Fruit fly (Drosophila melanogaster) whole organism, adult: ENCODE measurements around the gene da.

ENCODE experiments used
- CG11617 ChIP-seq: fragments of 200-800 bp; sonication (Bioruptor generic); optimal IDR thresholded peaks from 2 replicates; lab custom pipeline; 2017; ENCODE audit warnings: mild to moderate bottlenecking, missing biosample characterization, missing genetic modification reagents, missing genetic modification characterization
- CG12768 ChIP-seq: fragments of 200-800 bp; sonication (Bioruptor generic); optimal IDR thresholded peaks from 2 replicates; lab custom pipeline; 2017; ENCODE audit warnings: missing biosample characterization, missing genetic modification characterization, mild to moderate bottlenecking, moderate library complexity, missing genetic modification reagents
- CG14711 ChIP-seq: fragments of 200-800 bp; sonication (Bioruptor generic); optimal IDR thresholded peaks from 2 replicates; lab custom pipeline; 2018; ENCODE audit warnings: missing biosample characterization, mild to moderate bottlenecking, missing genetic modification characterization, moderate library complexity
- CG1620 ChIP-seq: fragments of 200-800 bp; sonication (Bioruptor generic); optimal IDR thresholded peaks from 2 replicates; lab custom pipeline; 2016; ENCODE audit warnings: missing biosample characterization, missing genetic modification characterization
- CG33017 ChIP-seq: fragments of 200-800 bp; sonication (Bioruptor generic); optimal IDR thresholded peaks from 2 replicates; lab custom pipeline; 2018; ENCODE audit warnings: missing biosample characterization, mild to moderate bottlenecking, missing genetic modification characterization, moderate library complexity
- CG5204 ChIP-seq: fragments of 200-800 bp; sonication (Bioruptor generic); optimal IDR thresholded peaks from 2 replicates; lab custom pipeline; 2016; ENCODE audit warnings: missing biosample characterization, missing genetic modification characterization
- CG7045 ChIP-seq: fragments of 200-800 bp; sonication (Bioruptor generic); optimal IDR thresholded peaks from 2 replicates; lab custom pipeline; 2017; ENCODE audit warnings: missing biosample characterization, mild to moderate bottlenecking, missing genetic modification characterization
- CG7101 ChIP-seq: fragments of 200-800 bp; sonication (Bioruptor generic); optimal IDR thresholded peaks from 2 replicates; lab custom pipeline; 2018; ENCODE audit warnings: missing biosample characterization, mild to moderate bottlenecking, missing genetic modification characterization, moderate library complexity
- Clk ChIP-seq: fragments of 200-800 bp; sonication (Bioruptor generic); optimal IDR thresholded peaks from 2 replicates; lab custom pipeline; 2017; ENCODE audit warnings: missing biosample characterization, missing genetic modification characterization
- Crg-1 ChIP-seq: fragments of 200-800 bp; sonication (Bioruptor generic); optimal IDR thresholded peaks from 2 replicates; lab custom pipeline; 2016; ENCODE audit warnings: missing biosample characterization, missing genetic modification characterization
- Hr96 ChIP-seq: fragments of 200-800 bp; sonication (Bioruptor generic); optimal IDR thresholded peaks from 2 replicates; lab custom pipeline; 2016; ENCODE audit warnings: missing biosample characterization, missing genetic modification characterization
- Mnt ChIP-seq: fragments of 200-800 bp; sonication (Bioruptor generic); optimal IDR thresholded peaks from 2 replicates; lab custom pipeline; 2016; ENCODE audit warnings: missing biosample characterization, mild to moderate bottlenecking, missing genetic modification characterization
- cic ChIP-seq: fragments of 200-800 bp; sonication (Bioruptor generic); optimal IDR thresholded peaks from 2 replicates; lab custom pipeline; 2017; ENCODE audit warnings: missing biosample characterization, mild to moderate bottlenecking, missing genetic modification characterization, moderate library complexity
- cnc ChIP-seq, 2 experiments: fragments of >200 bp; optimal IDR thresholded peaks; 2 replicates each; lab custom pipeline; 2017
- kay ChIP-seq: fragments of 200-800 bp; sonication (Bioruptor generic); peaks from one replicate; lab custom pipeline; 2016; ENCODE audit warnings: missing biosample characterization, missing genetic modification characterization, borderline replicate concordance
- ovo ChIP-seq: fragments of 200-800 bp; sonication (Bioruptor generic); optimal IDR thresholded peaks from 2 replicates; lab custom pipeline; 2016; ENCODE audit warnings: missing biosample characterization, missing genetic modification characterization
- pad ChIP-seq: fragments of 200-800 bp; sonication (Bioruptor generic); optimal IDR thresholded peaks from 3 replicates; lab custom pipeline; 2017; ENCODE audit warnings: missing biosample characterization, missing genetic modification characterization, mild to moderate bottlenecking, moderate library complexity, missing genetic modification reagents
- tj ChIP-seq: fragments of 200-800 bp; sonication (Bioruptor generic); optimal IDR thresholded peaks from 3 replicates; lab custom pipeline; 2017; ENCODE audit warnings: missing biosample characterization, mild to moderate bottlenecking, missing genetic modification characterization, moderate library complexity
- toe ChIP-seq: fragments of 200-800 bp; sonication (Bioruptor generic); optimal IDR thresholded peaks from 2 replicates; lab custom pipeline; 2016; ENCODE audit warnings: missing biosample characterization, missing genetic modification characterization

Gene da

DNA sequence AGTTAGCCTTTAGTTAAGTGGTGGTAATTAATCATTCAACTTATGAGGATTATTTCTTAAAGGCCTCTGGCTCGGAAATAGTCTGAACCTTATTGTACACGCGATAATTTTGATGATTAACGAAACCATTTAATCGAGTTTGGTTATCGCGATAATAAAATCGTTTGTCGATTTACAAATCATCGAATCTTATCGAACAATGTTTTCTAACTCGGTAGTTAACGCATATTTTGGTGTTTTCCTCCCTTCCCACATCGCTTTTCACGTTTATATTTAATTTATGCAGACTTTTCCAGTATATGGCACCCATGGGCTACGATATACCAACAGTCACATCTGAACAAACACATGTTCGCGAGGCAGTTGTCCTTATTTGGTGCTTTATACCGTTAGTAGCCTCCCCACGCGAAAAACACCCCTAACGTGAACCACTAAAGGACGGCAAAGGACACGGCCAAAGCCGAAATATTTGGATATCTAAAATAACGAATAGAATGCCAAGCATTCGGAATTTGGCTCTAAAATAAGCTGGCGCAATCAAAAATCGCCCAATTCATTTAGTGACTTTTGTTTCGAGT, 43.8 kb upstream of the da start, which contains the start of gene Frmd5:
Gene Frmd5 (plus strand): TSS at position 414 of the 578 bp plus-strand sequence.
- TF ChIP-seq CG11617 (GFP tag; lab: Kevin White, UChicago) (no peak), ovo (GFP tag; lab: Kevin White, UChicago) (no peak), cic (GFP tag; lab: Kevin White, UChicago) (no peak), Clk (GFP tag; lab: Kevin White, UChicago) (no peak), pad (GFP tag; lab: Kevin White, UChicago) (no peak), Crg-1 (GFP tag; lab: Kevin White, UChicago) (no peak), cnc (optimal IDR thresholded peaks at IDR 0.05; lab: Kevin White, UChicago) (no peak), CG7045 (GFP tag; lab: Kevin White, UChicago) (no peak), kay (GFP tag; lab: Kevin White, UChicago) (no peak), CG5204 (GFP tag; lab: Kevin White, UChicago) (no peak), Mnt (GFP tag; lab: Kevin White, UChicago) (no peak), CG1620 (GFP tag; lab: Kevin White, UChicago) (no peak), tj (GFP tag; lab: Kevin White, UChicago) (no peak)

DNA sequence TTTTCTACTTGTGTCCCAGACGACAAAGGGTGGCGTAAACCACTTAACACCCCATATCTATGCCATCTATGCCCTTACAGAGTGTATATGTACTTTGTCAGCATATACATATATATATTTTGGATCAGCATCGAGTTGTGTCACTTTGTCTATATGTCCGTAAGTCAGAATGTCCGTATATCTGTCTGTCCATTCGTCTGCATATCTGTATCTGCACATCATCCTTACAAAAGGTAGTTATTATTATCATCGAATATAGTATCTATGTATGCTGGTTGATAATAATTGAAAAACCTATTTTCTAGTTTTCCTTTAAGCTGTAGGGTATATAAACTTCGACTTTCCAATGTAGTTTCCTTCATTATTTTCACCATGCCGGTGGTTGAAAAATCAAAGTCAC, 36.8 kb upstream of the da start:
- TF ChIP-seq CG33017 (tag; lab: Kevin White, UChicago) (no peak), CG5204 (GFP tag; lab: Kevin White, UChicago) (no peak), Mnt (GFP tag; lab: Kevin White, UChicago) (no peak), CG7101 (tag; lab: Kevin White, UChicago) (no peak), cic (GFP tag; lab: Kevin White, UChicago) (no peak), tj (GFP tag; lab: Kevin White, UChicago) (no peak), CG7045 (GFP tag; lab: Kevin White, UChicago) (no peak), CG1620 (GFP tag; lab: Kevin White, UChicago) (no peak), kay (GFP tag; lab: Kevin White, UChicago) (no peak), CG14711 (tag; lab: Kevin White, UChicago) (no peak), CG12768 (GFP tag; lab: Kevin White, UChicago) (no peak), CG11617 (GFP tag; lab: Kevin White, UChicago) (no peak), Hr96 (GFP tag; lab: Kevin White, UChicago) (no peak), cnc (optimal IDR thresholded peaks at IDR 0.05; lab: Kevin White, UChicago) (no peak)

DNA sequence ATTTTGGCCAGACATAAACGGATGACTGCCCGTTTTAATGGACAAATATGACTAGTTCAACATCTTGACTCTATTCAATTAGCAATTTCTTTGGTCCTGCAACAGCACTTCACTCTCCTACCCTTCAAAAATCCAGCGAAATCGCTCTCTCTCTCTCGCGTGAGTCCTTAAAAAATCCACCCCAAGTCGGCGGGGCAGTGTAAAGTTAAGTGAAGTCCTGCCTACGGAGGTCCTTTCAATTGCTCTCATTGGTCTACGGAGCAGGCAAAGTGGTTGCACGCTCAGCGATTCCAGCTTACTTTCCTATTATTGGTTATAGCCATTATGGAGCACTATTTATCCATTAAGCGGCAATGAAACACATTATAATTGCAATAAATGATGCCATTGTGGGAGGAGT, 34.0 kb upstream of the da start, which contains the start of gene CG34367:
Gene CG34367 (minus strand): TSS at position 35 of the 400 bp plus-strand sequence.
- TF ChIP-seq CG14711 (tag; lab: Kevin White, UChicago), result no peak
- no peak for TF ChIP-seq CG7101 (tag; lab: Kevin White, UChicago)
- TF ChIP-seq CG33017 (tag; lab: Kevin White, UChicago), result no peak
- TF ChIP-seq ovo (GFP tag; lab: Kevin White, UChicago), result no peak
- no peak for TF ChIP-seq Hr96 (GFP tag; lab: Kevin White, UChicago)
- no peak for TF ChIP-seq cic (GFP tag; lab: Kevin White, UChicago)
- TF ChIP-seq Mnt (GFP tag; lab: Kevin White, UChicago), result no peak

DNA sequence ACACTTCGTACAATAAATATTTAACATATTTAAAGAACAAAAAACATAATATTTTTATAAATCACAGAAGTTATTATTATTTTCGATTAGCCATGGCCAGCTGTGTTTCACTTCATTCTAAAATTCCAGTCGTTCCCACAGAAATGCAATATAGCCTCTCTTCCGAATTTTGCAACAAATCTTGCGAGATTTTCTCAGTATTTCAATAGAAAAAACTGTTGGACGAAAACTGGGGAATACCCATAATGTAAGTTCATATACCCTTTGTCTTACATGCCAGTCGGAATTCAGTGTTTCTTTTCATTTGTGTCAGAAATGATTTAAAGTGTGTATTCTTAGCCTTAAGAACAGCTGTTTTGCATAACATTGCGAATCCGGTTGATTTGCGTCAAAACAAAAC, 31.4 kb upstream of the da start, which contains the start of the genes CtsL4 and ClpP:
Gene CtsL4 (minus strand): TSS at position 90 of the 400 bp plus-strand sequence.
Gene ClpP (plus strand): TSS at position 288 of the 400 bp plus-strand sequence.
- TF ChIP-seq toe (GFP tag; lab: Kevin White, UChicago) (no peak), CG1620 (GFP tag; lab: Kevin White, UChicago) (peak; percentile 6), CG11617 (GFP tag; lab: Kevin White, UChicago) (peak; percentile 35), tj (GFP tag; lab: Kevin White, UChicago) (peak; percentile 72), CG7101 (tag; lab: Kevin White, UChicago) (peak; percentile 36), CG12768 (GFP tag; lab: Kevin White, UChicago) (no peak)

DNA sequence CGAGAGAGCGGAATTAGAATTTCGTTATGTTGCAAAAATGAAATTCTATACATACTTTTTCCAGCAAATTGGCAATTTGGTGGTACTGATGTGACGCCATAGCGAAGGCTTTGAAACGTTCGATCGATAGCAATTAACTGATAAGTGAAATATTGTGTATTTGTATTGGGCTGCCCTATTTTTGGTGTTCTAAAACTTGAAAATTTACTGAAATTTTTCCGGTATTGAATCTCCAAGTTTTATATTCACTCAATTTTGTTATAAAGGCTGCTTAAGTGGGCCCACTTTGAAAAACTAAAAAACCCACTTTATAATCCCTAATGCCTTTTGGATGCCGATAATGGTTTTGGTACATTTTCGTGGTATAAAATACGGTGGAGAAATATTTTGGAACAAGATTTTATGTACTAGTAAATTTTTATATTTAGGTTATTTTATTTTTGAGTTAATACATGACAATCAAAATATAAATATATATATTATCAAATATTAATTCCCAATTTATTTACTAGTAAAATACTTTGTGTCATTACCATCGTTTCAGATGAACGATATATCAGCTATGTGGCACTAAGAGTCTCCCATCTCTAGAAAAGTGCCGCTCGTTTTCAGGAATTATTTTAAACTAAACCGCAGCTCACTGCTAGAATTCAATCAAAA, 25.4 kb upstream of the da start, which contains the start of the genes Cand1 and pim:
Gene Cand1 (minus strand): TSS at position 300 of the 660 bp plus-strand sequence.
Gene pim (plus strand): TSS at position 582 of the 660 bp plus-strand sequence.
- TF ChIP-seq CG11617 (GFP tag; lab: Kevin White, UChicago), result no peak
- peak; percentile 50 for TF ChIP-seq CG7101 (tag; lab: Kevin White, UChicago)
- no peak for TF ChIP-seq CG1620 (GFP tag; lab: Kevin White, UChicago)
- no peak for TF ChIP-seq CG7045 (GFP tag; lab: Kevin White, UChicago)
- TF ChIP-seq cnc (optimal IDR thresholded peaks at IDR 0.05; lab: Kevin White, UChicago), result no peak
- TF ChIP-seq pad (GFP tag; lab: Kevin White, UChicago), result no peak
- no peak for TF ChIP-seq Clk (GFP tag; lab: Kevin White, UChicago)
- no peak for TF ChIP-seq CG12768 (GFP tag; lab: Kevin White, UChicago)
- no peak for TF ChIP-seq Mnt (GFP tag; lab: Kevin White, UChicago)

DNA sequence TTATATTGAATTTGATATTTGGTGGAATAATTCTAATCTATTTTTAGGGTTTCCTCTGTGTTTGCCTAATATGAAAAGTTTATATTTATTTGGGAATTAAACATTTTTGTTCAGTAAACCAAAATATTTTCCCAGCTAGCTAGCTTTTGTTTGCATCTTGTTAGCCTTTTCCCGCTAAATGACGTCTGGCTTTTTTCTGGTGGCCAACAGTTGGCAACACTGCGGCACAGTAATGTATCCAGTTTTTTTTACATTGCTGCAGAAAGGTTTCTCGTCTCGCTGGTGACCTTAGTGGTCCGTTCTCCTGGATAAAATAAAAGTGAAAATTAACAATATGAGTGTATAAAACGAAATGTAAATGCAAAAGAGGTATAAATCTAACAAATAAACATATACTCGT, 23.7 kb upstream of the da start, which contains the start of gene lft:
Gene lft (plus strand): TSS at position 243 of the 400 bp plus-strand sequence.
- TF ChIP-seq cnc (optimal IDR thresholded peaks at IDR 0.05; lab: Kevin White, UChicago) (no peak), Mnt (GFP tag; lab: Kevin White, UChicago) (no peak), CG33017 (tag; lab: Kevin White, UChicago) (no peak), kay (GFP tag; lab: Kevin White, UChicago) (no peak), Clk (GFP tag; lab: Kevin White, UChicago) (no peak), cic (GFP tag; lab: Kevin White, UChicago) (no peak), CG12768 (GFP tag; lab: Kevin White, UChicago) (no peak), CG7101 (tag; lab: Kevin White, UChicago) (no peak), CG14711 (tag; lab: Kevin White, UChicago) (no peak), pad (GFP tag; lab: Kevin White, UChicago) (no peak), CG5204 (GFP tag; lab: Kevin White, UChicago) (no peak), Hr96 (GFP tag; lab: Kevin White, UChicago) (no peak), ovo (GFP tag; lab: Kevin White, UChicago) (no peak), CG7045 (GFP tag; lab: Kevin White, UChicago) (no peak), CG11617 (GFP tag; lab: Kevin White, UChicago) (no peak)
